Worm (Caenorhabditis elegans): ENCODE measurements around the gene sna-1.

ce11 chrV:6661658-6662057 is 48.8 kb downstream of the sna-1 start:
- no peak for TF ChIP-seq him-1 (tag; optimal IDR thresholded peaks at IDR 0.05)
- no peak for TF ChIP-seq dao-5 (tag; optimal IDR thresholded peaks at IDR 0.05)

Measured in whole organism, L4/young adult.